Worm (Caenorhabditis elegans) whole organism, young adult: ENCODE data around the gene prdx-3.

Experiments used
- B0261.1 ChIP-seq: sonication (generic microtip); optimal IDR thresholded peaks from 2 replicates; lab custom pipeline; 2016; ENCODE audit warnings: mild to moderate bottlenecking, missing genetic modification characterization, moderate library complexity, missing compliant biosample characterization
- C06A6.2 ChIP-seq: fragments of 200-800 bp; sonication (Bioruptor generic); conservative IDR thresholded peaks from 2 replicates; pipeline ENCODE4 v1.3.6; 2022; ENCODE audit warnings: missing genetic modification characterization, missing compliant biosample characterization
- C17E4.6 ChIP-seq: fragments of 200-800 bp; sonication (Bioruptor generic); IDR thresholded peaks from 2 replicates; pipeline ENCODE4 v1.3.6; 2022; ENCODE audit warnings: missing genetic modification reagents, missing genetic modification characterization, missing compliant biosample characterization
- D2030.7 ChIP-seq: fragments of 200-800 bp; sonication (Bioruptor generic); IDR thresholded peaks from 2 replicates; pipeline ENCODE4 v1.3.6; 2022; ENCODE audit warnings: missing genetic modification reagents, missing genetic modification characterization, missing compliant biosample characterization
- F23B12.7 ChIP-seq: sonication (generic microtip); optimal IDR thresholded peaks from 2 replicates; lab custom pipeline; 2017; ENCODE audit warnings: missing genetic modification characterization, mild to moderate bottlenecking, missing compliant biosample characterization, antibody characterized with exemption, moderate library complexity; ENCODE audit not compliant: insufficient read depth
- F33H1.4 ChIP-seq: fragments of 200-800 bp; sonication (Bioruptor generic); IDR thresholded peaks from 2 replicates; pipeline ENCODE4 v1.3.6; 2022; ENCODE audit warnings: missing genetic modification reagents, missing genetic modification characterization, missing compliant biosample characterization
- F37B4.10 ChIP-seq: fragments of 200-800 bp; sonication (Bioruptor generic); IDR thresholded peaks from 2 replicates; pipeline ENCODE4 v1.3.6; 2022; ENCODE audit warnings: missing genetic modification characterization, missing compliant biosample characterization
- K11D2.4 ChIP-seq: fragments of 200-800 bp; sonication (Bioruptor generic); IDR thresholded peaks from 2 replicates; pipeline ENCODE4 v1.3.6; 2022; ENCODE audit warnings: missing genetic modification reagents, missing genetic modification characterization, missing compliant biosample characterization
- K12H6.12 ChIP-seq: fragments of 200-800 bp; sonication (Bioruptor generic); optimal IDR thresholded peaks from 2 replicates; lab custom pipeline; 2018; ENCODE audit warnings: mild to moderate bottlenecking, missing genetic modification characterization, missing compliant biosample characterization
- Y53G8AR.9 ChIP-seq: fragments of 200-800 bp; sonication (Bioruptor generic); conservative IDR thresholded peaks from 2 replicates; pipeline ENCODE4 v1.3.6; 2022; ENCODE audit warnings: missing genetic modification reagents, missing genetic modification characterization, missing compliant biosample characterization
- Y95B8A.8 ChIP-seq: fragments of 200-800 bp; sonication (Bioruptor generic); IDR thresholded peaks from 2 replicates; pipeline ENCODE4 v1.3.6; 2022; ENCODE audit warnings: missing genetic modification reagents, missing genetic modification characterization, missing compliant biosample characterization
- ZK185.1 ChIP-seq: sonication (generic microtip); optimal IDR thresholded peaks from 2 replicates; lab custom pipeline; 2016; ENCODE audit warnings: mild to moderate bottlenecking, missing genetic modification characterization, missing compliant biosample characterization; ENCODE audit not compliant: poor library complexity, severe bottlenecking
- cebp-2 ChIP-seq: fragments of 200-800 bp; sonication (Bioruptor generic); IDR thresholded peaks from 2 replicates; pipeline ENCODE4 v1.3.6; 2022; ENCODE audit warnings: missing genetic modification characterization, missing compliant biosample characterization
- ceh-40 ChIP-seq: fragments of 200-800 bp; sonication (Bioruptor generic); IDR thresholded peaks from 2 replicates; pipeline ENCODE4 v1.3.6; 2022; ENCODE audit warnings: missing genetic modification characterization, missing compliant biosample characterization
- ceh-91 ChIP-seq: fragments of 200-800 bp; sonication (Bioruptor generic); IDR thresholded peaks from 2 replicates; pipeline ENCODE4 v1.3.6; 2022; ENCODE audit warnings: missing genetic modification reagents, missing genetic modification characterization, missing compliant biosample characterization
- chd-7 ChIP-seq: sonication (generic microtip); optimal IDR thresholded peaks from 2 replicates; lab custom pipeline; 2016; ENCODE audit warnings: mild to moderate bottlenecking, missing genetic modification characterization, moderate library complexity, missing compliant biosample characterization
- die-1 ChIP-seq: sonication (generic microtip); optimal IDR thresholded peaks from 2 replicates; lab custom pipeline; 2016; ENCODE audit warnings: missing genotype, mild to moderate bottlenecking, missing genetic modification characterization, missing compliant biosample characterization
- egl-44 ChIP-seq: fragments of 200-800 bp; sonication (Bioruptor generic); IDR thresholded peaks from 2 replicates; pipeline ENCODE4 v1.3.6; 2022; ENCODE audit warnings: missing genetic modification reagents, missing genetic modification characterization, missing compliant biosample characterization
- egrh-3 ChIP-seq: fragments of 200-800 bp; sonication (Bioruptor generic); IDR thresholded peaks from 2 replicates; pipeline ENCODE4 v1.3.6; 2022; ENCODE audit warnings: missing genetic modification reagents, missing genetic modification characterization, missing compliant biosample characterization
- fkh-3 ChIP-seq: sonication (generic microtip); optimal IDR thresholded peaks from 2 replicates; lab custom pipeline; 2016; ENCODE audit warnings: mild to moderate bottlenecking, missing genetic modification characterization, missing compliant biosample characterization
- him-1 ChIP-seq: sonication (generic microtip); optimal IDR thresholded peaks from 2 replicates; lab custom pipeline; 2016; ENCODE audit warnings: missing genotype, missing genetic modification reagents, missing genetic modification characterization, missing compliant biosample characterization
- hmg-1.2 ChIP-seq: fragments of 200-800 bp; sonication (Bioruptor generic); IDR thresholded peaks from 2 replicates; pipeline ENCODE4 v1.3.6; 2022; ENCODE audit warnings: missing genetic modification reagents, missing genetic modification characterization, missing compliant biosample characterization
- hsf-1 ChIP-seq: fragments of 200-800 bp; sonication (Bioruptor generic); IDR thresholded peaks from 2 replicates; pipeline ENCODE4 v1.3.6; 2022; ENCODE audit warnings: missing genetic modification reagents, missing genetic modification characterization, missing compliant biosample characterization
- let-607 ChIP-seq, 2 experiments: fragments of 200-800 bp in 1 of 2; sonication (Bioruptor generic) in 1 of 2; sonication (generic microtip) in 1 of 2; optimal IDR thresholded peaks; 2 replicates each; lab custom pipeline; 2016 to 2018; ENCODE audit warnings: mild to moderate bottlenecking in 2 of 2, missing compliant biosample characterization in 2 of 2, missing genetic modification characterization in 2 of 2, moderate library complexity in 2 of 2, missing genotype in 1 of 2
- lin-26 ChIP-seq: fragments of 200-800 bp; sonication (Bioruptor generic); IDR thresholded peaks from 2 replicates; pipeline ENCODE4 v1.3.6; 2022; ENCODE audit warnings: missing genetic modification reagents, missing genetic modification characterization, missing compliant biosample characterization
- lin-40 ChIP-seq: sonication (generic microtip); optimal IDR thresholded peaks from 2 replicates; lab custom pipeline; 2016; ENCODE audit warnings: missing genetic modification characterization, mild to moderate bottlenecking, missing compliant biosample characterization, missing genotype, missing genetic modification reagents
- lsl-1 ChIP-seq: fragments of 200-800 bp; sonication (Bioruptor generic); optimal IDR thresholded peaks from 2 replicates; lab custom pipeline; 2018; ENCODE audit warnings: mild to moderate bottlenecking, missing genetic modification characterization, moderate library complexity, missing compliant biosample characterization
- madf-3 ChIP-seq: fragments of 200-800 bp; sonication (Bioruptor generic); IDR thresholded peaks from 2 replicates; pipeline ENCODE4 v1.3.6; 2022; ENCODE audit warnings: missing genetic modification reagents, missing genetic modification characterization, missing compliant biosample characterization
- madf-6 ChIP-seq: fragments of 200-800 bp; sonication (Bioruptor generic); IDR thresholded peaks from 2 replicates; pipeline ENCODE4 v1.3.6; 2022; ENCODE audit warnings: missing genetic modification reagents, missing genetic modification characterization, missing compliant biosample characterization
- madf-8 ChIP-seq: fragments of 200-800 bp; sonication (Bioruptor generic); conservative IDR thresholded peaks from 2 replicates; pipeline ENCODE4 v1.3.6; 2022; ENCODE audit warnings: missing genetic modification reagents, missing genetic modification characterization, missing compliant biosample characterization
- mel-28 ChIP-seq: sonication (generic microtip); optimal IDR thresholded peaks from 2 replicates; lab custom pipeline; 2016; ENCODE audit warnings: borderline replicate concordance, mild to moderate bottlenecking, missing genetic modification characterization, missing compliant biosample characterization
- nfyb-1 ChIP-seq: fragments of 200-800 bp; sonication (Bioruptor generic); IDR thresholded peaks from 2 replicates; pipeline ENCODE4 v1.3.6; 2022; ENCODE audit warnings: missing genetic modification reagents, missing genetic modification characterization, missing compliant biosample characterization
- nhr-80 ChIP-seq: sonication (generic microtip); optimal IDR thresholded peaks from 2 replicates; lab custom pipeline; 2016; ENCODE audit warnings: missing genetic modification characterization, missing compliant biosample characterization
- nhr-90 ChIP-seq: sonication (generic microtip); optimal IDR thresholded peaks from 2 replicates; lab custom pipeline; 2016; ENCODE audit warnings: missing genotype, mild to moderate bottlenecking, missing genetic modification characterization, missing compliant biosample characterization
- rcor-1 ChIP-seq: fragments of 200-800 bp; sonication (Bioruptor generic); IDR thresholded peaks from 2 replicates; pipeline ENCODE4 v1.3.6; 2022; ENCODE audit warnings: missing genetic modification reagents, missing genetic modification characterization, missing compliant biosample characterization
- rec-8 ChIP-seq, 2 experiments: sonication (generic microtip); optimal IDR thresholded peaks; 2 replicates each; lab custom pipeline; 2016; ENCODE audit warnings: mild to moderate bottlenecking in 2 of 2, missing genetic modification characterization in 2 of 2, missing genetic modification reagents in 2 of 2, missing genotype in 2 of 2, missing biosample characterization in 1 of 2, missing compliant biosample characterization in 1 of 2, moderate library complexity in 1 of 2
- repo-1 ChIP-seq: sonication (generic microtip); optimal IDR thresholded peaks from 2 replicates; lab custom pipeline; 2017; ENCODE audit warnings: mild to moderate bottlenecking, missing genetic modification characterization, missing compliant biosample characterization
- rpc-1 ChIP-seq, 2 experiments: fragments of 150-350 bp in 1 of 2; sonication (generic microtip) in 1 of 2; optimal IDR thresholded peaks; 2 replicates each; lab custom pipeline; 2014 to 2018; ENCODE audit warnings: missing biosample characterization in 1 of 2, missing genetic modification characterization in 1 of 2, missing genetic modification reagents in 1 of 2, missing genotype in 1 of 2
- somi-1 ChIP-seq: fragments of 200-800 bp; sonication (Bioruptor generic); optimal IDR thresholded peaks from 2 replicates; lab custom pipeline; 2018; ENCODE audit warnings: mild to moderate bottlenecking, missing genetic modification characterization, missing compliant biosample characterization
- ztf-18 ChIP-seq: sonication (generic microtip); optimal IDR thresholded peaks from 2 replicates; lab custom pipeline; 2016; ENCODE audit warnings: missing genotype, mild to moderate bottlenecking, missing genetic modification characterization, missing compliant biosample characterization
- ztf-25 ChIP-seq: fragments of 200-800 bp; sonication (Bioruptor generic); IDR thresholded peaks from 2 replicates; pipeline ENCODE4 v1.3.6; 2022; ENCODE audit warnings: missing genetic modification reagents, missing genetic modification characterization, missing compliant biosample characterization
- ztf-26 ChIP-seq: sonication (generic microtip); optimal IDR thresholded peaks from 2 replicates; lab custom pipeline; 2017; ENCODE audit warnings: missing genetic modification characterization, missing compliant biosample characterization
- ztf-28 ChIP-seq: fragments of 200-800 bp; sonication (Bioruptor generic); IDR thresholded peaks from 2 replicates; pipeline ENCODE4 v1.3.6; 2022; ENCODE audit warnings: missing genetic modification reagents, missing genetic modification characterization, missing compliant biosample characterization

Gene prdx-3

DNA sequence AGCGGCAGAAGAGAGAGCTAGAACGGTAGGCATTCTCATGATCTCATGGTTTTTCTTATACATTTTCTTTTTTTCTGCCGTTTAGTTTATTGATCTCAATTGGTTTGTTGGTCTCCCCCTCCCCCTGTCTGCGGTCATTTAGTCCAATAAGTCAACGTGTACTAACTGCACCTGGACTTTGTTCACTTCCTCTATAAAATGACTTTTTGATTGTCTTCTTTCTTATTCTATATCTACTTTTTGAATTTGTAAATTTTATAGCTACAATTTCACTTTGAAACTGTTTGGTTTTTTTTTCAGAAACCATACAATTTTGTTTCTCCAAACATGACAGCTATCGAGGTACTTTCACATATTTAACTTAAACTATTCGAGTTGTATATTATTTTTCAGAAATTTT, 39.6 kb upstream of the prdx-3 start, which contains the start of gene ckb-2:
Gene ckb-2 (plus strand): TSS at position 301 of the 400 bp plus-strand sequence.
- TF ChIP-seq F33H1.4 (GFP tag; lab: Robert Waterston, UW) (no peak), ztf-25 (GFP tag; lab: Robert Waterston, UW) (no peak), die-1 (tag; lab: Kevin White, UChicago) (no peak), C17E4.6 (GFP tag; lab: Robert Waterston, UW) (no peak)

- TF ChIP-seq cebp-2 (GFP tag; lab: Robert Waterston, UW) (0 out of 2 replicates have a peak, but pooled peaks have one; percentile 7), ztf-18 (tag; lab: Kevin White, UChicago) (peak; percentile 65), C06A6.2 (GFP tag; lab: Robert Waterston, UW) (peak; percentile 50; the same call in 1 of the 2 replicates), nhr-80 (peak; percentile 60), nhr-90 (tag; lab: Kevin White, UChicago) (peak; percentile 40), nfyb-1 (GFP tag; lab: Robert Waterston, UW) (peak; percentile 84), ztf-25 (GFP tag; lab: Robert Waterston, UW) (peak; percentile 48; the same call in 1 of the 2 replicates), madf-3 (GFP tag; lab: Robert Waterston, UW) (0 out of 2 replicates have a peak, but pooled peaks have one; percentile 42), lin-40 (peak; percentile 73), rpc-1 (optimal IDR thresholded peaks at IDR 0.05; lab: Kevin White, UChicago) (peak; percentile 69), rpc-1 (tag; optimal IDR thresholded peaks at IDR 0.05; lab: Kevin White, UChicago) (peak; percentile 66), somi-1 (GFP tag; lab: Kevin White, UChicago) (peak; percentile 45), madf-6 (GFP tag; lab: Robert Waterston, UW) (peak; percentile 72; the same call in 1 of the 2 replicates), ztf-26 (tag; lab: Kevin White, UChicago) (peak; percentile 56), hmg-1.2 (GFP tag; lab: Robert Waterston, UW) (peak; percentile 85), ceh-40 (GFP tag; lab: Robert Waterston, UW) (peak; percentile 51; the same call in 1 of the 2 replicates), mel-28 (tag; lab: Kevin White, UChicago) (peak; percentile 33), lsl-1 (peak; percentile 30), K11D2.4 (GFP tag; lab: Robert Waterston, UW) (peak; percentile 49; the same call in 1 of the 2 replicates), F37B4.10 (GFP tag; lab: Robert Waterston, UW) (0 out of 2 replicates have a peak, but pooled peaks have one; percentile 22), B0261.1 (tag; lab: Kevin White, UChicago) (peak; percentile 71), hsf-1 (0 out of 2 replicates have a peak, but pooled peaks have one; percentile 59), rec-8 (tag; optimal IDR thresholded peaks at IDR 0.05; lab: Kevin White, UChicago) (peak in 1 of 2 experiments; percentile 32), egrh-3 (GFP tag; lab: Robert Waterston, UW) (peak; percentile 78), die-1 (tag; lab: Kevin White, UChicago) (peak; percentile 39), ztf-28 (0 out of 2 replicates have a peak, but pooled peaks have one; percentile 40), F23B12.7 (tag; lab: Kevin White, UChicago) (peak; percentile 47), lin-26 (GFP tag; lab: Robert Waterston, UW) (peak; percentile 86), D2030.7 (GFP tag; lab: Robert Waterston, UW) (peak; percentile 85), him-1 (peak; percentile 6), fkh-3 (tag; lab: Kevin White, UChicago) (peak; percentile 55), chd-7 (tag; lab: Kevin White, UChicago) (peak; percentile 35), madf-8 (GFP tag; lab: Robert Waterston, UW) (peak; percentile 29; the same call in 1 of the 2 replicates), repo-1 (tag; lab: Kevin White, UChicago) (peak; percentile 74), let-607 (tag; optimal IDR thresholded peaks at IDR 0.05; lab: Kevin White, UChicago) (peak in 1 of 2 experiments; percentile 45), ZK185.1 (tag; lab: Kevin White, UChicago) (peak; percentile 77), egl-44 (GFP tag; lab: Robert Waterston, UW) (peak; percentile 76), Y53G8AR.9 (GFP tag; lab: Robert Waterston, UW) (0 out of 2 replicates have a peak, but pooled peaks have one; percentile 73), Y95B8A.8 (0 out of 2 replicates have a peak, but pooled peaks have one; percentile 53), ceh-91 (GFP tag; lab: Robert Waterston, UW) (0 out of 2 replicates have a peak, but pooled peaks have one; percentile 39), C17E4.6 (GFP tag; lab: Robert Waterston, UW) (peak; percentile 67; the same call in 1 of the 2 replicates), rcor-1 (GFP tag; lab: Robert Waterston, UW) (peak; percentile 85), K12H6.12 (peak; percentile 80)
Measured at ce11 chrIII:4369381-4369809, 37.8 kb upstream of the prdx-3 start.
